Worm (Caenorhabditis elegans): ENCODE results near the gene eak-4.

The eak-4 gene

DNA sequence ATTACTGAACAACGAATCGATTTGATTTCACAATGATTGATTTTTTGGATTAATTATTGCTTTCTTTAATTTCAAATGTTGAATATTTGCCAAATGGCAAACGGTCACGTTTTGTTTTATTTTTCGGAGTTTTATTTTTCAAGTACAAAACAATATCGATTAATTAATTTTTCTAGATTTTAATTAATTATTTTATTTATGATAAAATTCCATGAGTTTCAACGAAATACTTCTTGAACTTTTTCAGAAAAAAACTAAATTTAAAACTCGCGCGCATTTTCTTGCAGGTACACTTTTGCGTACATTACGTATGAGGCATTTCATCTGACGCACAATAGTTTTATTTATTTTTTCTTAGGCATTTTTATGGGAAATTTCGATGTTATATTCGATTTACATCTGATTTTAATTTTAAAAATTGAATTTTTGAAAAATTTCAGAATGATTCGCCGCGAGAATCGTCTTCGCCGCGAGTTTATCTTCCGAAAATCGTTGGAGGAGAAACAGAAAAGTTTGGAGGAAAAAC is 33.7 kb upstream of the eak-4 start, which contains the start of the genes ZK795.2 and ZK795.3 (continued):
- no peak for TF ChIP-seq zip-4 (GFP tag; optimal IDR thresholded peaks at IDR 0.05)
- peak; percentile 58 for TF ChIP-seq blmp-1 (tag; optimal IDR thresholded peaks at IDR 0.05)
- peak; percentile 47 for TF ChIP-seq isw-1 (GFP tag; IDR thresholded peaks at IDR 0.05)
- TF ChIP-seq unc-98 (GFP tag; IDR thresholded peaks at IDR 0.05) = no peak
- TF ChIP-seq ama-1 (optimal IDR thresholded peaks at IDR 0.05) = no peak
- no peak for TF ChIP-seq vab-15 (tag; optimal IDR thresholded peaks at IDR 0.05)
- TF ChIP-seq fos-1 (tag; optimal IDR thresholded peaks at IDR 0.05) = peak; percentile 48
- TF ChIP-seq pqm-1 (tag; optimal IDR thresholded peaks at IDR 0.05) = no peak
- peak; percentile 99 for TF ChIP-seq lin-35 (GFP tag; optimal IDR thresholded peaks at IDR 0.05)
- no peak for TF ChIP-seq ceh-63 (GFP tag; optimal IDR thresholded peaks at IDR 0.05)
- no peak for TF ChIP-seq aha-1 (tag; optimal IDR thresholded peaks at IDR 0.05)
- TF ChIP-seq unc-30 (tag; optimal IDR thresholded peaks at IDR 0.05) = no peak
- peak; percentile 75 for TF ChIP-seq snu-23 (GFP tag; optimal IDR thresholded peaks at IDR 0.05)
- peak; percentile 10 for TF ChIP-seq egl-13 (tag; optimal IDR thresholded peaks at IDR 0.05)
- TF ChIP-seq elt-2 (tag; optimal IDR thresholded peaks at IDR 0.05) = no peak
- peak; percentile 84 for TF ChIP-seq nhr-85 (tag)
- no peak for TF ChIP-seq ztf-4 (tag; optimal IDR thresholded peaks at IDR 0.05)
- peak; percentile 98 to 100 for TF ChIP-seq efl-1 (optimal IDR thresholded peaks at IDR 0.05)
- peak; percentile 99 to 100 for TF ChIP-seq efl-1 (GFP tag; optimal IDR thresholded peaks at IDR 0.05 in 1 of 2)
- TF ChIP-seq C34B4.2 (tag; optimal IDR thresholded peaks at IDR 0.05) = no peak
- no peak for TF ChIP-seq lin-15B (tag; optimal IDR thresholded peaks at IDR 0.05)
- TF ChIP-seq nhr-77 (tag; optimal IDR thresholded peaks at IDR 0.05) = peak; percentile 18
- TF ChIP-seq efl-3 (GFP tag; optimal IDR thresholded peaks at IDR 0.05) = no peak
- TF ChIP-seq fkh-10 (GFP tag; optimal IDR thresholded peaks at IDR 0.05) = no peak
- no peak for TF ChIP-seq egl-27 (tag; optimal IDR thresholded peaks at IDR 0.05)
- TF ChIP-seq pax-3 (tag; optimal IDR thresholded peaks at IDR 0.05) = no peak
- no peak for TF ChIP-seq nhr-28 (tag; optimal IDR thresholded peaks at IDR 0.05)
- no peak for TF ChIP-seq grh-1 (GFP tag; IDR thresholded peaks at IDR 0.05)
- TF ChIP-seq dsc-1 (tag; optimal IDR thresholded peaks at IDR 0.05) = peak; percentile 61
- peak; percentile 98 to 99 (median 98) for TF ChIP-seq dpl-1 (GFP tag; optimal IDR thresholded peaks at IDR 0.05)
- TF ChIP-seq ceh-82 (tag; optimal IDR thresholded peaks at IDR 0.05) = peak; percentile 64 to 74 (median 74)
- no peak for TF ChIP-seq mef-2 (tag; optimal IDR thresholded peaks at IDR 0.05)
- no peak for TF ChIP-seq hlh-4 (tag; optimal IDR thresholded peaks at IDR 0.05)
- peak; percentile 62 for TF ChIP-seq tbx-2 (tag; optimal IDR thresholded peaks at IDR 0.05)
- TF ChIP-seq swsn-7 (tag; optimal IDR thresholded peaks at IDR 0.05) = peak; percentile 72
- peak; percentile 97 for TF ChIP-seq F16B12.6 (tag; optimal IDR thresholded peaks at IDR 0.05)
- peak in 2 of 6 experiments; percentile 26 to 43 for TF ChIP-seq elt-3 (tag; optimal IDR thresholded peaks at IDR 0.05)

DNA sequence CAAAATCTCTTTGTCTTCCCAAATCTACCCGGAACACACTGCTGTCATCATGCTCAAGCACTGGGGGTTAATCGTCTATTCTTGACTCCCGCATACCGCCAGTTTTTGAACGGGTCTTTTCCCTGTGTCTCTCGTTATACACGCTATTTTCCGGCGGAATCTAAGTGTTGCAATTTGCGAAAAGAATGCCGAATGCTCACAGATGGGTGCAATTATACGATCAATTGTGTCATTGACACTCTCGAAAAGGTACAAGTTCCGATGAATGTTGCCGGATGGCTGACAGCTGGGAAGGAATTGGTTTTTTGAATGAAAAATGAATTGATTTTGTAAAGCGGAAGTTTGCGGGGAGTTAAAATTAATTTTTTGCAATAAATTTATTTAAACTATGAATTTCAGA is 26.6 kb upstream of the eak-4 start:
- TF ChIP-seq mef-2 (tag; optimal IDR thresholded peaks at IDR 0.05) (no peak), lir-3 (tag; optimal IDR thresholded peaks at IDR 0.05; ENCODE audit: poor library complexity) (no peak), nhr-12 (tag; optimal IDR thresholded peaks at IDR 0.05) (no peak), grh-1 (GFP tag; IDR thresholded peaks at IDR 0.05) (no peak), efl-3 (GFP tag; optimal IDR thresholded peaks at IDR 0.05) (no peak), snu-23 (GFP tag; optimal IDR thresholded peaks at IDR 0.05) (no peak), aha-1 (tag; optimal IDR thresholded peaks at IDR 0.05) (no peak), pag-3 (tag; optimal IDR thresholded peaks at IDR 0.05; ENCODE audit: borderline replicate concordance, insufficient read depth) (no peak), mab-9 (GFP tag; IDR thresholded peaks at IDR 0.05) (no peak), dsc-1 (tag; optimal IDR thresholded peaks at IDR 0.05) (no peak), fkh-4 (tag; optimal IDR thresholded peaks at IDR 0.05; ENCODE audit: borderline replicate concordance) (no peak), ztf-4 (tag; optimal IDR thresholded peaks at IDR 0.05) (no peak), unc-30 (tag; optimal IDR thresholded peaks at IDR 0.05) (no peak)

All from whole organism, L1 larva.